Worm (Caenorhabditis elegans) whole organism, early embryonic: Measurements from ENCODE around the gene lea-1.
"Not testable (repeated sequence)": the region's sequence is repeated elsewhere in the genome, so short reads cannot be mapped to it uniquely, and the experiment has no call there.

Experiments used
- B0310.2 ChIP-seq: sonication (generic microtip); optimal IDR thresholded peaks from 2 replicates; lab custom pipeline; 2016; ENCODE audit warnings: mild to moderate bottlenecking, missing genetic modification characterization, missing compliant biosample characterization
- F13C5.2 ChIP-seq: sonication (generic microtip); optimal IDR thresholded peaks from 2 replicates; lab custom pipeline; 2017; ENCODE audit warnings: mild to moderate bottlenecking, missing genetic modification characterization, inconsistent platforms, missing compliant biosample characterization
- aly-1 ChIP-seq: sonication (generic microtip); optimal IDR thresholded peaks from 2 replicates; lab custom pipeline; 2016; ENCODE audit warnings: missing genetic modification characterization, missing compliant biosample characterization
- ama-1 ChIP-seq: fragments of 150-350 bp; optimal IDR thresholded peaks from 2 replicates; lab custom pipeline; 2014
- ceh-13 ChIP-seq: fragments of 200-800 bp; sonication (Bioruptor generic); optimal IDR thresholded peaks from 2 replicates; lab custom pipeline; 2018; ENCODE audit warnings: mild to moderate bottlenecking, missing genetic modification characterization, missing compliant biosample characterization
- ceh-36 ChIP-seq: sonication (generic microtip); optimal IDR thresholded peaks from 2 replicates; lab custom pipeline; 2016; ENCODE audit warnings: missing genetic modification characterization, inconsistent platforms, missing compliant biosample characterization
- ets-7 ChIP-seq: sonication (generic microtip); optimal IDR thresholded peaks from 2 replicates; lab custom pipeline; 2016; ENCODE audit warnings: missing genotype, missing genetic modification characterization, missing compliant biosample characterization
- flt-1 ChIP-seq: fragments of 200-800 bp; sonication (Bioruptor generic); IDR thresholded peaks from 2 replicates; pipeline ENCODE4 v1.3.6; 2022; ENCODE audit warnings: missing genetic modification characterization, missing compliant biosample characterization
- hmbx-1 ChIP-seq: sonication (generic microtip); optimal IDR thresholded peaks from 2 replicates; lab custom pipeline; 2016; ENCODE audit warnings: mild to moderate bottlenecking, missing genetic modification characterization, missing compliant biosample characterization
- hmg-4 ChIP-seq: fragments of 200-800 bp; sonication (Bioruptor generic); optimal IDR thresholded peaks from 2 replicates; lab custom pipeline; 2018; ENCODE audit warnings: mild to moderate bottlenecking, missing genetic modification characterization, missing compliant biosample characterization
- hnd-1 ChIP-seq: sonication (generic microtip); optimal IDR thresholded peaks from 2 replicates; lab custom pipeline; 2016; ENCODE audit warnings: missing genetic modification characterization, missing compliant biosample characterization
- pes-1 ChIP-seq: fragments of 200-800 bp; sonication (Bioruptor generic); IDR thresholded peaks from 2 replicates; pipeline ENCODE4 v1.3.6; 2022; ENCODE audit warnings: missing genetic modification reagents, missing genetic modification characterization, missing compliant biosample characterization
- scrt-1 ChIP-seq: fragments of 200-800 bp; sonication (Bioruptor generic); IDR thresholded peaks from 2 replicates; pipeline ENCODE4 v1.3.6; 2022; ENCODE audit warnings: missing genetic modification characterization, missing compliant biosample characterization
- sea-1 ChIP-seq: fragments of 200-800 bp; sonication (Bioruptor generic); conservative IDR thresholded peaks from 2 replicates; pipeline ENCODE4 v1.3.6; 2022; ENCODE audit warnings: missing genetic modification characterization, missing compliant biosample characterization
- tbx-11 ChIP-seq: fragments of 200-800 bp; sonication (Bioruptor generic); IDR thresholded peaks from 2 replicates; pipeline ENCODE4 v1.3.6; 2022; ENCODE audit warnings: missing genetic modification characterization, missing compliant biosample characterization
- tbx-37 ChIP-seq: fragments of 200-800 bp; sonication (Bioruptor generic); conservative IDR thresholded peaks from 2 replicates; pipeline ENCODE4 v1.3.6; 2022; ENCODE audit warnings: missing genetic modification reagents, missing genetic modification characterization, missing compliant biosample characterization
- tra-4 ChIP-seq: sonication (generic microtip); optimal IDR thresholded peaks from 2 replicates; lab custom pipeline; 2017; ENCODE audit warnings: missing genetic modification characterization, missing compliant biosample characterization

lea-1 gene

DNA sequence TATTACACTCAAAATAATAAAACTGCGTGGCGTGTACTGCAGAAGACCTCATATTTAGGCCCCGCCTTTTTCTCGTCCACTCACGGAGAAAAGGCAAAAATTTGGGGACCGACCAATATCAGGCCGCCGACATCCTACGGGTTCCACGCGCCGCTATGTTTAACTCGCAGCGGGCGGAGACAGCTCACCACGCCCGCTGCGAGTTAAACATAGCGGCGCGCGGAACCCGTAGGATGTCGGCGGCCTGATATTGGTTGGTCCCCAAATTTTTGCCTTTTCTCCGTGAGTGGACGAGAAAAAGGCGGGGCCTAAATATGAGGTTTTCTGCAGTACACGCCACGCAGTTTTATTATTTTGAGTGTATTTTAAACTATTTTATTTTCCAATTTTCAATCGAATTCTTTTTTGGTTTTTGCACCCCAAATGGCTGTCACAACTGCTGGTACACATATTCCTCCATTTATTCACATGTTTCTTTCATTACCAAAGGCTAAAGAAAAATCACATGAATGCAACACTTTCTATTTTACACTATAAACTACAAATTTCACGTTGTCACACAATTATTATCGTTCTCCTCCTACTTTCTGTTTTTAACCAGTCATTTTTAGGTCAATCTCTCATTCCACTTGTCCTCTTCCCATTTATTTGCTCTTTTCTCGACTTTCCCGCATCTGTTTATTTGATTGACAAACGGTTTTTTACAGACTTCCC is 7.5 kb upstream of the lea-1 start, which contains the start of gene uda-1:
Gene uda-1, plus strand, starts transcription at position 708 of the 714 bp plus-strand sequence.
- not testable (repeated sequence) for TF ChIP-seq tbx-11 (GFP tag; lab: Robert Waterston, UW); hnd-1 (tag; lab: Kevin White, UChicago); tbx-37 (GFP tag; lab: Robert Waterston, UW)

ce11 chrV:10006374-10006773 is 5.3 kb upstream of the lea-1 start:
- TF ChIP-seq ceh-13 (GFP tag; lab: Kevin White, UChicago) (no peak), tbx-11 (GFP tag; lab: Robert Waterston, UW) (no peak), pes-1 (no peak), tra-4 (tag; lab: Kevin White, UChicago) (no peak), tbx-37 (GFP tag; lab: Robert Waterston, UW) (no peak), aly-1 (tag; lab: Kevin White, UChicago) (no peak), ama-1 (lab: Kevin White, UChicago) (no peak), ceh-36 (tag; lab: Kevin White, UChicago) (no peak), scrt-1 (GFP tag; lab: Robert Waterston, UW) (no peak), ets-7 (tag; lab: Kevin White, UChicago) (no peak), hmg-4 (GFP tag; lab: Kevin White, UChicago) (no peak), flt-1 (GFP tag; lab: Robert Waterston, UW) (no peak), F13C5.2 (tag; lab: Kevin White, UChicago) (no peak), hnd-1 (tag; lab: Kevin White, UChicago) (no peak), hmbx-1 (no peak), sea-1 (no peak)

DNA sequence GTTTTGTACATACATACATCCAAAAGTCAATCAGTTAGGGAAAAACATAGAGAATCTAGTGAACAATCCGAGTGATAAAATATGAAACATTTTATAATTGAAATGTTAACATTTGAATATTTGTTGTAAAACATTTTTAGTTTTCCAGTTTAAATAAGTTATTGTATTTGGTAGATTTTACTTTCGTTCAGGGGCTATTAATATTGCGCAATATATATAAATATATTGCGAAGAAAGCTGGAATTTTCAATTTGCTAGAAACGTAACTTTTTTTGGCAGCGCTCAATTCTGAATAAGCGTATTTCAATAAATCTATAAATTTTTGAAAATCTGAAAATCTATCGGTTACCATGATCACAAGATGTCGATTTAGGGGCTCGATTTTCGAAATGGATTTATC is 4.2 kb upstream of the lea-1 start:
- TF ChIP-seq ceh-36 (tag; lab: Kevin White, UChicago) (no peak), hmg-4 (GFP tag; lab: Kevin White, UChicago) (no peak), F13C5.2 (tag; lab: Kevin White, UChicago) (no peak), hmbx-1 (no peak), flt-1 (GFP tag; lab: Robert Waterston, UW) (no peak), ama-1 (lab: Kevin White, UChicago) (no peak), tbx-11 (GFP tag; lab: Robert Waterston, UW) (no peak), tbx-37 (GFP tag; lab: Robert Waterston, UW) (no peak), ets-7 (tag; lab: Kevin White, UChicago) (no peak)

DNA sequence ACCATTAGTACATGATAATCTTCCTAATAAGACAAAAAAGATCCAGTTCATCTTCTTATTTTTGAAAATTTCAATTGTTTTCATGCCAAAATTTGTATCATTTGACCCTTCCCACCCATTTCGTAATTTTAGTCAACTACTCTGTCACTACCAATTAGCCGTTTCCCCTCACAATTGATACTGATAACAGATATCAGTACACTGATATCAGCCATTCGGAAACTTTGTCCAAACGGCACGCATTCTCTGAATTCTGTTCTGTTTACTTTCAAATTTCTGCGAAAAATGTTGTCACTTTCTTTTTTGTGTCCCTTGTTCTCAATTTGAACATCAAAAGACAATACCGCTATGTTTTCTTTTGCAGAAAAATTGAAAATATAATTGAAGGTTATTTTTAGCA is 916 bp downstream of the lea-1 start:
- TF ChIP-seq tbx-11 (GFP tag; lab: Robert Waterston, UW) (no peak), hmbx-1 (no peak), ets-7 (tag; lab: Kevin White, UChicago) (no peak), flt-1 (GFP tag; lab: Robert Waterston, UW) (no peak), aly-1 (tag; lab: Kevin White, UChicago) (no peak), tra-4 (tag; lab: Kevin White, UChicago) (no peak), B0310.2 (tag; lab: Kevin White, UChicago) (no peak), ceh-36 (tag; lab: Kevin White, UChicago) (no peak), ama-1 (lab: Kevin White, UChicago) (no peak), sea-1 (no peak), hmg-4 (GFP tag; lab: Kevin White, UChicago) (no peak), scrt-1 (GFP tag; lab: Robert Waterston, UW) (no peak), F13C5.2 (tag; lab: Kevin White, UChicago) (no peak), tbx-37 (GFP tag; lab: Robert Waterston, UW) (no peak), ceh-13 (GFP tag; lab: Kevin White, UChicago) (no peak), hnd-1 (tag; lab: Kevin White, UChicago) (no peak), pes-1 (no peak)

DNA sequence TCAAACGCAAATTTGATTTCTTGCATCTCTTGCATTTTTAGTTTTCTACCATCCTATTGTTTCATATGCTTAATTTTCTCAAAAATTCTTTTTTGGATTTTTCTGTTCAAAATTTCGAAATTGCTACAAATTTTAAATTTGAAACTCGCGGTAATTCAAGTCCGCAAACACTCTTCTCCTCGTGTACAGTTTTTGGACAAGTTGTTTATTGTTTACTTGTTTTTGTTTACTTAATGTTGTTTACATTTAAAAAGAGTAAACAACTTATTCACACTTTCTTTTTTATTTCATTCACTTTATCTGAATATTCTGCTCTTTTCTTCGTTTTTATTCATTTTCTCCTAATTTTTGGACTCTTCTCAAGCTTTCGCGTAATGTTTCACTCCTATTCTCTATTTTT is 6.6 kb downstream of the lea-1 start:
- TF ChIP-seq hmg-4 (GFP tag; lab: Kevin White, UChicago) (no peak), hmbx-1 (no peak), scrt-1 (GFP tag; lab: Robert Waterston, UW) (no peak), F13C5.2 (tag; lab: Kevin White, UChicago) (no peak), hnd-1 (tag; lab: Kevin White, UChicago) (no peak), tbx-11 (GFP tag; lab: Robert Waterston, UW) (no peak), sea-1 (no peak), ama-1 (lab: Kevin White, UChicago) (no peak), tbx-37 (GFP tag; lab: Robert Waterston, UW) (no peak), ceh-36 (tag; lab: Kevin White, UChicago) (no peak)

DNA sequence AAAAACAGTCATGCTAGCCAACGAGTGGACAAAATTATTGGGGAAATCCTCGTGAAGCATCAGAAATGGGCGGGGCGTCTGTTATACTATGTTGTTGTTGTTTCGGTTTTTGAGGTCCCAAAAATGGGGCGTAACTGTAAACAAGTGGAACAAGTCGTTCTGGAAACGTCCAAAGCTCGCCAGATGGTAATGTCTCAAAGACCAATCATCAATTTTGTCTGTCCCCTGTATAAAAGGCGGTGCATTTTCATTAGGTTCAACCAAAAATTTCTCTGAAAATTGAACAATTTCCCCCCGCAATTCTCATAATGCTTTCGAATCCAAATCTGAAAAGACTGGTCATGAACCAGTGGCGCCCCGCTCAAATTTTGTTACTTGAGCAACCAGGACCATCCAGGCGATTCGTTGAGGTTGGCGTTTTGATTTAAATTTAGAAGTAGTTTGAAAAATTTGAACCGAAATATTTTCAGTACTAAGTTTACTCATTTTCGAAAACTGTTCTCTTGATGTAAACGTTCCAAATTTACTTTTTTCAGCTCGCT is 7.4 kb downstream of the lea-1 start:
- TF ChIP-seq ceh-13 (GFP tag; lab: Kevin White, UChicago) (no peak), ets-7 (tag; lab: Kevin White, UChicago) (no peak), aly-1 (tag; lab: Kevin White, UChicago) (no peak), ama-1 (lab: Kevin White, UChicago) (no peak), flt-1 (GFP tag; lab: Robert Waterston, UW) (no peak), tbx-37 (GFP tag; lab: Robert Waterston, UW) (no peak), sea-1 (no peak), hmg-4 (GFP tag; lab: Kevin White, UChicago) (no peak), pes-1 (no peak), hmbx-1 (no peak), B0310.2 (tag; lab: Kevin White, UChicago) (no peak), scrt-1 (GFP tag; lab: Robert Waterston, UW) (no peak), ceh-36 (tag; lab: Kevin White, UChicago) (no peak), F13C5.2 (tag; lab: Kevin White, UChicago) (no peak), hnd-1 (tag; lab: Kevin White, UChicago) (no peak), tbx-11 (GFP tag; lab: Robert Waterston, UW) (no peak), tra-4 (tag; lab: Kevin White, UChicago) (no peak)
